Fruit fly (Drosophila melanogaster): Measurements from ENCODE around the gene CG7300.

CG7300 gene

DNA sequence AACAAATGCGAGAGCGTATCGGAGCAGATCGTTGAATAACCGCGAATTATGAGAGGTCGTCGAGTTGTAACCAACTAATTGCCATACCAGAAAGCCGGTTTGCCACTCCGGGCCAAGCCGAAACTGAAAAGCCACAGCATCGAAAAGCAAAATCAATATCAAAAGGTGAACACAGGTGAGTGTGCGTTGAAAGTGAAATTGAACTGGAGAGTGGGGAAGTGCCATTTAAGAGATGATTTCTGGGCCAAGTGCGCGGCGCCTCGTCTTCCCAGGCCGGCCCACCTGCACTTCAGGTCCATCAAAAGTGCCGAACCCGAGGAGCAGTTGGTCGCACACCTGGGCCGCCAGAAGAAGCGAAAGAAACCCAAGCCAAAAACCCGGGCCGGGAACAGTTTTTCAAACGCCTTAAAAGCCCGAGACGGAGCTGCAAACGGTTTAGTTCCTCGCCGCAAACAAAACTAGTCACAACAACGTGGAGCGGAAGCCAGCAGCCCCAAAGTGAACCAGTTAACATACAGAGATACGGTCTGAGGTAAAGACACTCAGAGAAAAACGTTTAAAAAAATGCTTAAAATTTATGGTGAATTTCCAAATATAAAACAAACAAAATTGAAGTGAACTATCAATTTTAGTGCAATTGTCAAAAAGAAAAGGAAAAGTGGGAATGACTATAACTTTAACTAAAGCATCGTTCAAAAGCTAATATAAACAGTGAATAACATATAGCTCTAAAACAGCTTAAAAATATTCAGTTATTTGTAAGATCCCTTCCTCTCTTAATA lies 20.7 kb downstream of the CG7300 start, which contains the start of gene CG17104 (continued):
- TF ChIP-seq Jarid2 (GFP tag; optimal IDR thresholded peaks at IDR 0.05): peak; percentile 7
- peak; percentile 16 for TF ChIP-seq lilli (GFP tag; optimal IDR thresholded peaks at IDR 0.05)
- no peak for TF ChIP-seq Side (GFP tag; optimal IDR thresholded peaks at IDR 0.05)
- TF ChIP-seq tna (GFP tag; IDR thresholded peaks at IDR 0.05; ENCODE audit: partially characterized antibody): no peak
- no peak for TF ChIP-seq CG12104 (GFP tag; optimal IDR thresholded peaks at IDR 0.05)
- TF ChIP-seq Meics (GFP tag; optimal IDR thresholded peaks at IDR 0.05): peak; percentile 36
- peak; percentile 56 for TF ChIP-seq CG2678 (tag; optimal IDR thresholded peaks at IDR 0.05)
- peak; percentile 4 for TF ChIP-seq mam (GFP tag; optimal IDR thresholded peaks at IDR 0.05)
- peak; percentile 24 for TF ChIP-seq nom (GFP tag; optimal IDR thresholded peaks at IDR 0.05)
- TF ChIP-seq dmrt99B (tag; optimal IDR thresholded peaks at IDR 0.05): peak; percentile 61
- no peak for TF ChIP-seq Ada2b (GFP tag; IDR thresholded peaks at IDR 0.05)
- peak; percentile 4 for TF ChIP-seq bcd (GFP tag; optimal IDR thresholded peaks at IDR 0.05)

DNA sequence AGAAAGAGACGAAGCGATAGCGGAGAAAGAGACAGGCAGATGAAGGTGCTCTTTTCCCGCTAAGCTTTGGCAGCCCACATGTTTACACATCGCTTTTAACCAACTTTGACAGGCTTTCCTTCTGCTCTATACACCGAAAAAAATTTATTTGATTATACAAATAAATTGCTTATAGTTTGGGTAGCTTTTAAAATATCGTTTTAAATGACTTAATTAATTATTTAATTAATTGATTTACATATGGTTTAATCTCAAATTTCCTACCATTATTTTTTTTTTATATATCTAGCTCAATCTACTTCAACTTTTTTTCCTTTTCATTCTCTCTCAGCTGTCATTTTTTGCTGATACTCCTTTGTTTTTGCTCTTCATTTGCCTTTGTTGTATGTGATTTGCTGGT lies 24.9 kb downstream of the CG7300 start:
- TF ChIP-seq HHEX (GFP tag; optimal IDR thresholded peaks at IDR 0.05) (no peak), nom (GFP tag; optimal IDR thresholded peaks at IDR 0.05) (peak; percentile 17), Eip74EF (GFP tag; optimal IDR thresholded peaks at IDR 0.05) (no peak), crp (GFP tag; optimal IDR thresholded peaks at IDR 0.05) (no peak), CG32767 (GFP tag; IDR thresholded peaks at IDR 0.05) (no peak)

DNA sequence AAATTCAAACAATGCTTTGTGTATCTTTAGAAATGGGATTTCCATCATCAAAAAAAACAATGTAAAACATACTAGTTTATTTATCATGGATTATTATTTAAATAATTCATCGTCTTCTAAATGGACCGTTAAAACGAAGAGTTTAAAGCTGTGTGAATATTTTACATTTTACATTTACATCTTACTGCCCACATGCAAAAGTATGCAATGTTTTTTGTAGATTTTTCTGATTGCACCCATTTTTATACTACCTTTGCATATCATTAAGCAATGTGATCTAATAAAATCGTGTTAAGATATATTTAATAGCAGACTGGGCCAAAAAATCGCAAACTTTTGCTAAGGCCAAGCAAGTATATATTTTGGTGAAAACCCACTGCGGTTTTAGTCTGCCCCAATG lies 26.3 kb downstream of the CG7300 start:
- TF ChIP-seq amos (GFP tag; IDR thresholded peaks at IDR 0.05; ENCODE audit: partially characterized antibody) (peak; percentile 23; the same call in 1 of the 2 replicates), CG14014 (GFP tag; IDR thresholded peaks at IDR 0.05) (no peak), Myb (GFP tag; optimal IDR thresholded peaks at IDR 0.05) (peak; percentile 80), CG11504 (tag; optimal IDR thresholded peaks at IDR 0.05) (peak; percentile 44), stwl (tag; optimal IDR thresholded peaks at IDR 0.05) (peak; percentile 8), sens (GFP tag) (peak; percentile 12), vfl (GFP tag; optimal IDR thresholded peaks at IDR 0.05) (no peak), CG2199 (GFP tag; IDR thresholded peaks at IDR 0.05) (0 out of 3 replicates have a peak, but pooled peaks have one; percentile 60), CTCF (GFP tag; optimal IDR thresholded peaks at IDR 0.05) (peak; percentile 49), CG4820 (GFP tag; optimal IDR thresholded peaks at IDR 0.05) (no peak)

DNA sequence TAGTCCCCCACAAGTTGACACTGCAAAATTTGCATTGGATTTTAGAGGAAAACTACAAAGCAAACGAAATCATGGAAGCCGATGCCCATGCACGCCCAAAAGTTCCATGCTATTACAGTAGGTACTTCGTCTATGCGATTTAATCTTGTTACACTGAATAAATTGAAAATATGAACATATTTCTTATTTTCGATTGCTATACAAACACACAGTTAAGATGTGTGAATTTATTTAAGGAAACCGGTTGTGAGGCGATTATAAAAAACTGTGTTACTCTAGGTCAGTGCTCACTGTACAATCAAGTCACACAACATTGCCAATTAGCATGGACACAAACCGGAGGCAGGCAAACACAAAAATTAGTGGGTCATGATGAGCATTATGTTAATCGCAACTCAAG lies 32.2 kb downstream of the CG7300 start:
- TF ChIP-seq bab2 (GFP tag; optimal IDR thresholded peaks at IDR 0.05) (peak; percentile 72), CG16863 (GFP tag; optimal IDR thresholded peaks at IDR 0.05) (peak; percentile 79), NK7.1 (GFP tag; optimal IDR thresholded peaks at IDR 0.05) (peak; percentile 2), CG10959 (GFP tag; IDR thresholded peaks at IDR 0.05) (peak; percentile 63), shn (GFP tag; optimal IDR thresholded peaks at IDR 0.05) (peak; percentile 50), HLH54F (GFP tag; optimal IDR thresholded peaks at IDR 0.05) (peak; percentile 70), CG4820 (GFP tag; optimal IDR thresholded peaks at IDR 0.05) (peak; percentile 67), CG14441 (GFP tag; IDR thresholded peaks at IDR 0.05) (peak; percentile 95), YL-1 (GFP tag; optimal IDR thresholded peaks at IDR 0.05) (no peak), CG12236 (GFP tag; optimal IDR thresholded peaks at IDR 0.05) (peak; percentile 57), chif (GFP tag; optimal IDR thresholded peaks at IDR 0.05) (peak; percentile 69 to 77), rib (GFP tag; IDR thresholded peaks at IDR 0.05) (peak; percentile 47), Hr39 (optimal IDR thresholded peaks at IDR 0.05) (no peak), CG18476 (GFP tag; optimal IDR thresholded peaks at IDR 0.05) (peak; percentile 37), sisA (GFP tag; IDR thresholded peaks at IDR 0.05) (peak; percentile 85), CG17829 (tag; optimal IDR thresholded peaks at IDR 0.05) (no peak), Antp (GFP tag; optimal IDR thresholded peaks at IDR 0.05) (peak; percentile 82), CG2875 (GFP tag; optimal IDR thresholded peaks at IDR 0.05) (peak; percentile 49), ato (GFP tag; IDR thresholded peaks at IDR 0.05; ENCODE audit: partially characterized antibody) (no peak), br (optimal IDR thresholded peaks at IDR 0.05) (no peak), sug (tag; optimal IDR thresholded peaks at IDR 0.05) (peak; percentile 47), CG6689 (GFP tag; IDR thresholded peaks at IDR 0.05) (peak; percentile 85), Myb (GFP tag; optimal IDR thresholded peaks at IDR 0.05) (peak; percentile 53)
